Fruit fly (Drosophila melanogaster): ENCODE results near the gene dop.

dop gene

DNA sequence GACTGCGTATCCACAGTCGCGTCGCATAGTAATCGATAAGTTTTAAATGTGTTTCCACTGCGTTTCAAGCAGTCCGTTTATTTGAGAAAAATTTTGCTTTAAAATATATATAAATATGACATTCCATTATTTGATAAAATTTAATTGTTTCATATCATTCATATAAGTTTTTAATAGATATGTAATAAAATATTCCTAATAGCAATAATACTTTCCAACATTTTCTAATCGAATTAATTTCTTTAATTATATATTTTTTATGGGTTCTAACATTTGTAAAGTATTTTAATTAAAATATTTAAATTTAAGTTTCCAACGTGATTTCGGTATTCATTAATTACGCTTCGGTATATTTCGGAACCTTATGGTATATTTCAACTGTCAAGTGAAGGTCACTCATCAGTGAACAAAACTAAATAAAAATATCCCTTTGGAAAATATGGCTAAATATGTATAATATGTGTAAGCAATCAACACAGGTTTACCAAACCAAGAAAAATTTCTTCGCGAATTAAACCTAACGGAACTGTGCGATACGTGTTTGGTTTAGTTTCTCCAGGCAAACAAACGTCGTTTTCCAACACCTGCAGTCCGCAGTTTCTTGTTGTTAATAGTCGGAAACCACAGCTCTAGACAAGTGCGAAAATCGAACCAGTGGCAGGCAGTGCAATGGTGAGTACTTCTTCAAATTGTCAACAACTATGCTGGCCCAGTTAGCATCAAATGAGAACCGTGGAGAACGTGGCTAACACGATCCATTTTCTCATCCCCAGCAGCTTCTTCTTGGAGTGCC lies 2.6 kb upstream of the dop start, which contains the start of the genes CG7739 and SCCRO (continued):
- peak; percentile 37; the same call in 1 of the 2 replicates for TF ChIP-seq CG4404 (GFP tag; IDR thresholded peaks at IDR 0.05)
- TF ChIP-seq Optix (GFP tag; IDR thresholded peaks at IDR 0.05): peak; percentile 67; the same call in 2 of the 3 replicates
- no peak for TF ChIP-seq sd (tag; optimal IDR thresholded peaks at IDR 0.05)
- no peak for TF ChIP-seq CG10321 (GFP tag; IDR thresholded peaks at IDR 0.05)
- TF ChIP-seq cato (GFP tag; optimal IDR thresholded peaks at IDR 0.05; ENCODE audit: borderline replicate concordance): peak; percentile 5
- no peak for TF ChIP-seq Sry-β (GFP tag; optimal IDR thresholded peaks at IDR 0.05)
- TF ChIP-seq Deaf1 (tag; optimal IDR thresholded peaks at IDR 0.05): no peak
- peak; percentile 54; the same call in 1 of the 2 replicates for TF ChIP-seq stc (GFP tag; IDR thresholded peaks at IDR 0.05)
- TF ChIP-seq NC2α (GFP tag; optimal IDR thresholded peaks at IDR 0.05): no peak
- no peak for TF ChIP-seq CG43689 (GFP tag; IDR thresholded peaks at IDR 0.05)
- no peak for TF ChIP-seq Meics (GFP tag; optimal IDR thresholded peaks at IDR 0.05)
- peak; percentile 58 for TF ChIP-seq CG32772 (GFP tag; IDR thresholded peaks at IDR 0.05)
- TF ChIP-seq Six4 (GFP tag; optimal IDR thresholded peaks at IDR 0.05): no peak
- TF ChIP-seq gcm (GFP tag; optimal IDR thresholded peaks at IDR 0.05): peak; percentile 10
- TF ChIP-seq croc (GFP tag; conservative IDR thresholded peaks at IDR 0.05): no peak
- TF ChIP-seq CG6683 (GFP tag; optimal IDR thresholded peaks at IDR 0.05): no peak
- TF ChIP-seq Pdp1 (GFP tag; optimal IDR thresholded peaks at IDR 0.05): peak in 1 of 2 experiments; percentile 3
- no peak for TF ChIP-seq Doc3 (GFP tag; IDR thresholded peaks at IDR 0.05; ENCODE audit: partially characterized antibody)
- TF ChIP-seq CG7839 (tag; optimal IDR thresholded peaks at IDR 0.05): peak; percentile 75
- peak; percentile 78 for TF ChIP-seq Dek (tag; optimal IDR thresholded peaks at IDR 0.05)
- TF ChIP-seq pb (GFP tag; optimal IDR thresholded peaks at IDR 0.05): no peak
- TF ChIP-seq nmo (GFP tag; optimal IDR thresholded peaks at IDR 0.05): peak; percentile 65
- TF ChIP-seq CG15514 (GFP tag; optimal IDR thresholded peaks at IDR 0.05): peak; percentile 71
- peak; percentile 80 for TF ChIP-seq E2f1 (GFP tag; IDR thresholded peaks at IDR 0.05)
- TF ChIP-seq lov (optimal IDR thresholded peaks at IDR 0.05): no peak
- TF ChIP-seq lov (GFP tag; IDR thresholded peaks at IDR 0.05): peak; percentile 35; the same call in 1 of the 3 replicates
- TF ChIP-seq CG17568 (GFP tag; optimal IDR thresholded peaks at IDR 0.05): no peak
- TF ChIP-seq CG2120 (GFP tag; optimal IDR thresholded peaks at IDR 0.05): peak; percentile 40
- TF ChIP-seq shn (GFP tag; optimal IDR thresholded peaks at IDR 0.05): no peak
- no peak for TF ChIP-seq CG8359 (GFP tag; optimal IDR thresholded peaks at IDR 0.05; ENCODE audit: borderline replicate concordance)
- no peak for TF ChIP-seq sima (GFP tag; optimal IDR thresholded peaks at IDR 0.05)
- TF ChIP-seq luna (GFP tag; optimal IDR thresholded peaks at IDR 0.05): no peak
- TF ChIP-seq CG17328 (GFP tag; IDR thresholded peaks at IDR 0.05): peak; percentile 65
- peak; percentile 49 for TF ChIP-seq Sry-δ (GFP tag; optimal IDR thresholded peaks at IDR 0.05)
- peak; percentile 96 for TF ChIP-seq CG4617 (GFP tag; optimal IDR thresholded peaks at IDR 0.05; ENCODE audit: borderline replicate concordance)
- no peak for TF ChIP-seq Vsx1 (GFP tag; optimal IDR thresholded peaks at IDR 0.05)
- TF ChIP-seq Side (GFP tag; optimal IDR thresholded peaks at IDR 0.05): peak; percentile 11
- no peak for TF ChIP-seq eve (GFP tag; optimal IDR thresholded peaks at IDR 0.05)
- TF ChIP-seq CG11560 (tag; IDR thresholded peaks at IDR 0.05): no peak; the same call in 2 of the 3 replicates
- TF ChIP-seq Oaz (GFP tag; IDR thresholded peaks at IDR 0.05): 0 out of 2 replicates have a peak, but pooled peaks have one; percentile 45
- TF ChIP-seq CG30403 (GFP tag; optimal IDR thresholded peaks at IDR 0.05): peak; percentile 71
- no peak for TF ChIP-seq gt (GFP tag; IDR thresholded peaks at IDR 0.05)
- TF ChIP-seq CG18619 (GFP tag; optimal IDR thresholded peaks at IDR 0.05): peak; percentile 35
- peak; percentile 47 for TF ChIP-seq Adf1 (GFP tag; IDR thresholded peaks at IDR 0.05)
- TF ChIP-seq zf30C (GFP tag; optimal IDR thresholded peaks at IDR 0.05): no peak
- no peak for TF ChIP-seq zen2 (GFP tag; IDR thresholded peaks at IDR 0.05; ENCODE audit: partially characterized antibody)
- TF ChIP-seq prd (optimal IDR thresholded peaks at IDR 0.05): no peak
- TF ChIP-seq prd (GFP tag; IDR thresholded peaks at IDR 0.05): peak; percentile 51; the same call in 1 of the 3 replicates
- peak; percentile 50 for TF ChIP-seq dmrt11E (tag; optimal IDR thresholded peaks at IDR 0.05)

Data from whole organism, embryonic.